Worm (Caenorhabditis elegans) whole organism, L3 larva: ENCODE measurements around the gene wee-1.1.

Source experiments
- ama-1 ChIP-seq: fragments of 150-350 bp; optimal IDR thresholded peaks from 2 replicates; lab custom pipeline; 2018
- ceh-16 ChIP-seq: sonication (generic microtip); optimal IDR thresholded peaks from 2 replicates; lab custom pipeline; 2017; ENCODE audit warnings: missing biosample characterization, missing genetic modification characterization
- ceh-82 ChIP-seq: fragments of 150-350 bp; optimal IDR thresholded peaks from 2 replicates; lab custom pipeline; 2014; ENCODE audit warnings: missing biosample characterization, missing genetic modification characterization
- egl-27 ChIP-seq: sonication (generic microtip); optimal IDR thresholded peaks from 4 replicates; lab custom pipeline; 2017; ENCODE audit warnings: missing biosample characterization, missing genetic modification reagents, missing genetic modification characterization
- eor-1 ChIP-seq, 2 experiments: fragments of 150-350 bp; optimal IDR thresholded peaks; 2 replicates each; lab custom pipeline; 2014 to 2018; ENCODE audit warnings: missing biosample characterization in 2 of 2, missing genetic modification characterization in 2 of 2
- jun-1 ChIP-seq: fragments of 150-350 bp; optimal IDR thresholded peaks from 2 replicates; lab custom pipeline; 2014; ENCODE audit warnings: missing biosample characterization, missing genetic modification reagents, missing genetic modification characterization
- lsy-12 ChIP-seq: sonication (generic microtip); optimal IDR thresholded peaks from 2 replicates; lab custom pipeline; 2016; ENCODE audit warnings: mild to moderate bottlenecking, missing genetic modification characterization, missing compliant biosample characterization
- mdl-1 ChIP-seq: fragments of 150-350 bp; optimal IDR thresholded peaks from 2 replicates; lab custom pipeline; 2014; ENCODE audit warnings: missing biosample characterization, missing genetic modification characterization
- nhr-11 ChIP-seq: fragments of 150-350 bp; optimal IDR thresholded peaks from 2 replicates; lab custom pipeline; 2014; ENCODE audit warnings: missing biosample characterization, missing genetic modification characterization
- nhr-12 ChIP-seq: fragments of 150-350 bp; optimal IDR thresholded peaks from 2 replicates; lab custom pipeline; 2014; ENCODE audit warnings: missing biosample characterization, missing genetic modification characterization
- nhr-23 ChIP-seq: fragments of 150-350 bp; optimal IDR thresholded peaks from 2 replicates; lab custom pipeline; 2014; ENCODE audit warnings: missing biosample characterization, missing genetic modification reagents, missing genetic modification characterization
- nhr-25 ChIP-seq: sonication (generic microtip); optimal IDR thresholded peaks from 2 replicates; lab custom pipeline; 2017; ENCODE audit warnings: missing biosample characterization, missing genetic modification characterization
- nhr-76 ChIP-seq: fragments of 150-350 bp; sonication (generic microtip); optimal IDR thresholded peaks from 5 replicates; lab custom pipeline; 2014; ENCODE audit warnings: missing biosample characterization, missing genetic modification characterization
- nhr-77 ChIP-seq: fragments of 150-350 bp; optimal IDR thresholded peaks from 2 replicates; lab custom pipeline; 2014; ENCODE audit warnings: missing biosample characterization, missing genetic modification characterization
- pha-4 ChIP-seq: fragments of 150-350 bp; optimal IDR thresholded peaks from 2 replicates; lab custom pipeline; 2014; ENCODE audit warnings: missing biosample characterization, missing genetic modification reagents, missing genetic modification characterization
- sea-2 ChIP-seq: fragments of 150-350 bp; sonication (generic microtip); optimal IDR thresholded peaks from 4 replicates; lab custom pipeline; 2014; ENCODE audit warnings: missing biosample characterization, missing genetic modification reagents, missing genetic modification characterization
- snpc-4 ChIP-seq: fragments of 150-350 bp; optimal IDR thresholded peaks from 2 replicates; lab custom pipeline; 2014; ENCODE audit warnings: missing biosample characterization, missing genetic modification characterization
- tbx-2 ChIP-seq: sonication (generic microtip); optimal IDR thresholded peaks from 2 replicates; lab custom pipeline; 2016; ENCODE audit warnings: mild to moderate bottlenecking, missing genetic modification characterization, missing compliant biosample characterization
- unc-62 ChIP-seq: fragments of 150-350 bp; sonication (generic microtip); optimal IDR thresholded peaks from 4 replicates; lab custom pipeline; 2014; ENCODE audit warnings: missing biosample characterization, missing genetic modification reagents, missing genetic modification characterization
- zag-1 ChIP-seq: fragments of 150-350 bp; optimal IDR thresholded peaks from 2 replicates; lab custom pipeline; 2014; ENCODE audit warnings: missing biosample characterization, missing genetic modification characterization
- ztf-11 ChIP-seq: fragments of 150-350 bp; optimal IDR thresholded peaks from 2 replicates; lab custom pipeline; 2014; ENCODE audit warnings: missing biosample characterization, missing genetic modification characterization
- ztf-4 ChIP-seq: fragments of 150-350 bp; optimal IDR thresholded peaks from 2 replicates; lab custom pipeline; 2014; ENCODE audit warnings: missing biosample characterization, missing genetic modification characterization

wee-1.1 gene

DNA sequence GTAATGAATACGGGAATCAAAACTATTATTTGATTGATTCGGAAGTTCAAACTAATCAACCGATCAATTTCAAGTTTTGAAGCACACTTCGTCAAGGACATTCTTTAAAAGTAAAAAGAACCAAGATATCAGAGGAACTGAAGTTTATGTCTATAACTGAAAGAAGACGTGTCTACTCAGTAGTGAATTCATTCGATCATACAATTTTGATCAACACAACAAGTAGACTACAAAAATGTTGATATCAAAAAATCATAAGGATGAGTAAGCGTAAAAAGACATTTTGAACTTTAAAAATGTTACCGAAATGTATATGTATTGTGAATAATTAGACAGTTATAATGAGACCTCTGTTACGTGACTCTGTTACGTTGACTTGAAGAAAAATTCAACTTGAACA is 40.6 kb downstream of the wee-1.1 start, which contains the start of gene sra-4:
Gene sra-4 (minus strand): TSS at position 101 of the 400 bp plus-strand sequence.
- TF ChIP-seq egl-27 (tag; lab: Kevin White, UChicago) (no peak), nhr-25 (tag; lab: Kevin White, UChicago) (no peak), ceh-82 (tag; lab: Kevin White, UChicago) (no peak), nhr-11 (no peak), lsy-12 (tag; lab: Kevin White, UChicago) (no peak), sea-2 (GFP tag; lab: Kevin White, UChicago) (no peak), snpc-4 (no peak), unc-62 (GFP tag; lab: Kevin White, UChicago) (no peak), jun-1 (no peak), nhr-23 (tag; lab: Kevin White, UChicago) (no peak), nhr-77 (no peak), ceh-16 (no peak), ama-1 (lab: Kevin White, UChicago) (no peak), tbx-2 (tag; lab: Kevin White, UChicago) (no peak)

DNA sequence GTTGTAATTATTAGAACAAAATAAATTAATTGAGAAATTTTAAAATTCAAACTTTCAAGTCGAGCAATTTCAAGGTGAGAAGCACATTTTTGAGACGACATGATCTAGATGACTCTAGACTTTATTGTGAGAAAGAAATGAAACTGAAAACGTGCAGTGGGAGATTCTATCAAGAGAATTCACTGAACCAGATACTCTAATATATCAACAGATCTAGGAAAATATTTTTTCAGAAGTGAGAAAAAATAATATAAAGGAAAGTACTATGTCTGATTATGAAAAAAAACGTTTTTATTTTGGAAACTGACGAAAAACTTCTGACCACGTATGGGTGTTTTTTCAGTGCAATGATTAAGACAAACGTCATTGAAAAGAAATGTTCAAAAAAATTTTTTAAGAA is 42.6 kb downstream of the wee-1.1 start, which contains the start of gene sra-3:
Gene sra-3 (minus strand): TSS at position 101 of the 400 bp plus-strand sequence.
- TF ChIP-seq nhr-76 (tag; lab: Kevin White, UChicago), result no peak

DNA sequence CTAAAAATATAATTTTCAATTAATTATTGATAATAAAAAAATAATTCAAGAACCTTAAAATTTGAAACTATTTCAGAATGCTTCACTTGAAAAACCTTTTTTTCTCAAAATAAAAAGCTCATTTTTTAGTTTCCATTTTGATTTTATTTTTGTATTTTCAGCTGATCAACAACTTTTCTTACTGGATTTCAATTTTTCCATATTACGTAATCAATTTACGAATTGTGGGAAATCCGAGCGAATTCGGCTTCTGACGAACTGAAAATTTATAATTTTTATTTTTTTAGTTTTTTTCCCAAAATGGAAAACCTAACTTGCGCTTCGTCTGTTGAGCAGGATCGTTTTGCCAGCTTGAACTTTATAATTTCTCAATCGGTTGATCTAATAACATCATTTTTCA is 45.9 kb downstream of the wee-1.1 start, which contains the start of gene sra-8:
Gene sra-8 (plus strand): TSS at position 301 of the 400 bp plus-strand sequence.
- no peak for TF ChIP-seq mdl-1 (tag; lab: Kevin White, UChicago)
- no peak for TF ChIP-seq ztf-11 (tag; lab: Kevin White, UChicago)
- no peak for TF ChIP-seq ztf-4
- TF ChIP-seq eor-1 (tag; optimal IDR thresholded peaks at IDR 0.05; lab: Kevin White, UChicago), result no peak

DNA sequence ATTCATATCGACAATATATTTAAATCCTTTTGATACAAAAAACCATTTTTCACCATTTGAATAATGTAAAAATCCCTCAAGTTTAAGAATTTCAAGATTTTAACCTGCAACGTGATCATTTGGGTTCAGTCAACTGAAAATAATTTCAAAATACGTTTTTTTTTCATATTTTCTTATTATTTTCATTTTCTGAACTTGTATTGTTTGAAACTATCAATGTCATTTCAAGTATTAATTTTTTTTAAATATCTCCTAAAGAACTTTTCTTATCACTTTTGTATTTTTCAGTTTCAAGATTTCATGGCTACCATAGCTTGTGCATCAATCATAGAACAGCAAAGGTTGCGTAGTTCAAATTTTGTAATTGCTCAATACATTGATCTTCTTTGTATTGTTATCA is 51.4 kb downstream of the wee-1.1 start, which contains the start of gene sra-9:
Gene sra-9 (plus strand): TSS at position 301 of the 400 bp plus-strand sequence.
- TF ChIP-seq ama-1 (lab: Kevin White, UChicago) (no peak), nhr-77 (no peak), nhr-12 (tag; lab: Kevin White, UChicago) (no peak), sea-2 (GFP tag; lab: Kevin White, UChicago) (no peak), ceh-16 (no peak), zag-1 (no peak), pha-4 (no peak), tbx-2 (tag; lab: Kevin White, UChicago) (no peak)
